Fruit fly (Drosophila melanogaster): ENCODE data around the gene CG12818.
A peak's percentile ranks its signal among the peaks of the same experiment; 100 is the strongest.

Gene CG12818

DNA sequence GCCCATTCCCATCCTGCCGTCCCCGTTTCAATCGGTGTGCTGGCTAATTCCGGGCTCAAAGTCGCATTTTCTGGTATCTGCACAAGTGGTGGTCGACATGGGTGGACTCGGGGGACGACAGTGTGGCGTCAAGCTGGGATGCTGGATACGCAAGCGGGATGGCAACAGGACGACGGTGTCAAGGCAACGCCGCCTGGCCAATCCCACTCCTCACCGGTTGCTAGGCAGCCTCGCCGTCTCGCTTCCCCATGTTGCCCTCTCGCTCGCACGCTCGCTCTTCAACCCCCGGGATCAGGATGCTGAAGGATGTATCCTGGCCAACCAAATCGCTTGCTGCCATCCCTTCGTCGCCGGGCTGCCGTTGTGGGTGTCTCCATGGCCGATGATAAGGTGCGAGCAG is 36.9 kb downstream of the CG12818 start:
- TF ChIP-seq CG8319 (GFP tag; optimal IDR thresholded peaks at IDR 0.05) (no peak), CG7368 (GFP tag; optimal IDR thresholded peaks at IDR 0.05) (peak; percentile 40)

DNA sequence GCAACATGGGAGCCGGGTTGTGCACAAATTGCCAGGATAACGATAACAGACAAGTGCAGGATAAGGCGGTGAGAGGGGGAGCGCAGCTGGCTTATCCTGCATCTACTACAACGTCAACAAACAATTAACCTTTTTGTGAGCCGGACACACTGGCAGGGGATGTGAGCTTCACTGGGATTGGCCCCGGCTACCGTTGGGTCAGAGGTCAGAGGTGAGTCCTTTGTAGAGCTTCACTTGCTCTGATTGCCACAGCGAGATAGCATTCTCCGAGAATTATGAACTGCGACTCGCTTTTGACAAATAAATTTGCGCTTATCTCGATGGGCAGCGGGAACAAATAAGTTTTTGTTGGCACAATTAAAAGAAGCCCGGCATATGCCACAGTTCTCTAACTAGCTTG is 38.4 kb downstream of the CG12818 start:
- TF ChIP-seq svp (GFP tag) (peak; percentile 90), pdm3 (GFP tag; optimal IDR thresholded peaks at IDR 0.05) (no peak), Smox (GFP tag; optimal IDR thresholded peaks at IDR 0.05) (no peak)

DNA sequence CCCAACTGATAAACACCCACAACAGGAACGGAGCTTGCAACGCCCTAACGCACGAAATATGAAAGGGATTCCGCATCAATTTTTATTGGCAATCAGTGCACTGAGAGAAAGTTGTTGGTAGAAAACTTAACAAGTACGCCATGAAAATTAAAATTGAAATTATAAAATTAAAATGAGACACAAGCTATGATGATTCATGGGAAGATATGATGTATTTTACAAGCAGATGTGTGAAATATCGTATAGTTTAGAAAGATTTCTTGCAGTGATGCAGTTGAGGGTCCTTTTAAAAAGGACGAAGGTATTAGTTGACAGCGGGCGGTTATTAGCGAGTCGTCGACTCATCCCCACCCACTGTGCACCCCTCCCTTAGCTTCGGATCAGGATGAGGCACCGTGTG is 39.1 kb downstream of the CG12818 start:
- TF ChIP-seq svp (GFP tag): peak; percentile 62
- TF ChIP-seq CG6792 (GFP tag; optimal IDR thresholded peaks at IDR 0.05): no peak

- TF ChIP-seq CG3919 (GFP tag; optimal IDR thresholded peaks at IDR 0.05) (peak; percentile 24), Blimp-1 (GFP tag; optimal IDR thresholded peaks at IDR 0.05) (no peak), Lpt (GFP tag; optimal IDR thresholded peaks at IDR 0.05) (no peak), CG16779 (tag; optimal IDR thresholded peaks at IDR 0.05) (peak; percentile 3), CG31627 (GFP tag; optimal IDR thresholded peaks at IDR 0.05) (peak; percentile 4), Hr39 (GFP tag; optimal IDR thresholded peaks at IDR 0.05) (no peak), ss (GFP tag; optimal IDR thresholded peaks at IDR 0.05) (peak; percentile 29 to 64), esn (GFP tag; optimal IDR thresholded peaks at IDR 0.05) (peak; percentile 34), CG6808 (GFP tag; optimal IDR thresholded peaks at IDR 0.05) (peak; percentile 49), CG15336 (GFP tag; IDR thresholded peaks at IDR 0.05) (no peak), Eip75B (GFP tag; optimal IDR thresholded peaks at IDR 0.05) (peak; percentile 22), dsx (GFP tag; optimal IDR thresholded peaks at IDR 0.05; ENCODE audit: poor library complexity, severe bottlenecking) (peak; percentile 68), salr (GFP tag; optimal IDR thresholded peaks at IDR 0.05) (no peak), Eip93F (GFP tag; optimal IDR thresholded peaks at IDR 0.05) (no peak), Sox14 (GFP tag; optimal IDR thresholded peaks at IDR 0.05) (peak; percentile 61), CG4318 (GFP tag; optimal IDR thresholded peaks at IDR 0.05) (no peak), pdm3 (GFP tag; optimal IDR thresholded peaks at IDR 0.05) (no peak), CG10631 (GFP tag; optimal IDR thresholded peaks at IDR 0.05) (peak; percentile 0), Hr4 (GFP tag; optimal IDR thresholded peaks at IDR 0.05) (no peak), Met (GFP tag; optimal IDR thresholded peaks at IDR 0.05) (no peak), net (GFP tag; optimal IDR thresholded peaks at IDR 0.05) (no peak), Eip78C (GFP tag) (peak; percentile 79), CG32006 (GFP tag; optimal IDR thresholded peaks at IDR 0.05) (peak; percentile 80), topi (GFP tag; optimal IDR thresholded peaks at IDR 0.05) (peak; percentile 2), CG1621 (tag; optimal IDR thresholded peaks at IDR 0.05) (peak; percentile 0), CG3032 (tag; optimal IDR thresholded peaks at IDR 0.05) (peak; percentile 22), CG6854 (GFP tag; optimal IDR thresholded peaks at IDR 0.05) (peak; percentile 74), vri (GFP tag; optimal IDR thresholded peaks at IDR 0.05) (peak; percentile 26)
Observed at dm6 chr3R:10377849-10378248, 46.5 kb downstream of the CG12818 start, which contains the start of gene Rfx. Gene Rfx (minus strand): TSS chr3R:10378068.

DNA sequence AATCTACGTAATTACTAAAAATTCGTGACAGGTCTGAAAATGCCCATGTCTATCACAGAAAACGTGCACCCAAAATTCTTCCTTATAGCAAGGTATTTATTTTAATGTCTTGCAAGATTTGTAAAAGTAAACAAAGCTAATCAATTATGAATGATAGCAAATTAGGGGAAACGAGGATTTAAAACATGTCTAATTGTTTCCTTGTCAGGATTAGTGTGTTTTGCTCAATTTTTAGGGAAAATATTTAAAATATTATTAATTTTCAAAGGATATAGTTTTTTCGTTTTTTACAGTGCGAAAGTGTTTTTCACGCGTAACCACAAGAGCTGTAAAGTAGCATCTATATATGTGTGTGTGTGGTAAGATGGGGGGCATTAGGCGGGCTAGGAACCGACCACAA is 47.6 kb downstream of the CG12818 start:
- TF ChIP-seq Hr4 (GFP tag; optimal IDR thresholded peaks at IDR 0.05) (peak; percentile 36), Eip78C (GFP tag) (peak; percentile 71), CG6276 (GFP tag; optimal IDR thresholded peaks at IDR 0.05) (peak; percentile 35), CG11294 (GFP tag; IDR thresholded peaks at IDR 0.05) (no peak), CG32006 (GFP tag; optimal IDR thresholded peaks at IDR 0.05) (peak; percentile 50), Smox (GFP tag; optimal IDR thresholded peaks at IDR 0.05) (no peak), salr (GFP tag; optimal IDR thresholded peaks at IDR 0.05) (peak in 1 of 2 experiments; percentile 38), CG34406 (GFP tag; optimal IDR thresholded peaks at IDR 0.05) (no peak)
